Worm (Caenorhabditis elegans): ENCODE results near the gene C04A11.5.

C04A11.5 gene

DNA sequence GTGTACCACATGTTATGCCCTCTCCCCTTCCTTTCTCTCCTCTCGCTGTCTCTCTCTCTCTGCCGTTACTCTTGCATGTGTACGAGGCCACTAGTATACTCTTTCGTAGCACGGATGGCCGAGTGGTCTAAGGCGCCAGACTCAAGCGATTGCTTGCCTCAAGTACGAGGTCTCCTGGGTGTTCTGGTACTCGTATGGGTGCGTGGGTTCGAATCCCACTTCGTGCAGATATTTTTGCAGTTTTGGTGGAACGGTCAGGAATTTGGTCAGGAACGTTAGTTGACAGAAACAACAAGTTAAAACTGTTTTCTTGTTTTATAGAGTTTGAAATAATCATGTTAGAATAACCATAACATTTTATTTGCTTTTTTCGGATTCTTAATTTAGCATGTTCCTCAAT, 1.1 kb downstream of the C04A11.5 start (continued):
- TF ChIP-seq nhr-41 (GFP tag; IDR thresholded peaks at IDR 0.05) (peak; percentile 98), php-3 (GFP tag; IDR thresholded peaks at IDR 0.05) (peak; percentile 91), tra-1 (GFP tag; IDR thresholded peaks at IDR 0.05) (peak; percentile 95), fos-1 (tag; optimal IDR thresholded peaks at IDR 0.05) (no peak), zfp-2 (tag; optimal IDR thresholded peaks at IDR 0.05) (peak; percentile 71), mxl-2 (GFP tag; conservative IDR thresholded peaks at IDR 0.05) (peak; percentile 88), skn-1 (tag; optimal IDR thresholded peaks at IDR 0.05) (no peak), nhr-25 (tag; optimal IDR thresholded peaks at IDR 0.05; ENCODE audit: borderline replicate concordance, insufficient read depth) (no peak), madf-5 (GFP tag; IDR thresholded peaks at IDR 0.05) (peak; percentile 93 to 97), nhr-102 (tag; optimal IDR thresholded peaks at IDR 0.05) (peak; percentile 90), duxl-1 (tag; optimal IDR thresholded peaks at IDR 0.05; ENCODE audit: poor library complexity) (peak; percentile 94), spr-1 (tag; optimal IDR thresholded peaks at IDR 0.05) (peak; percentile 90), hlh-30 (tag; optimal IDR thresholded peaks at IDR 0.05; ENCODE audit: insufficient read depth) (peak; percentile 83), dmd-9 (GFP tag; IDR thresholded peaks at IDR 0.05) (peak; percentile 91), mxl-3 (GFP tag; optimal IDR thresholded peaks at IDR 0.05) (peak; percentile 76), spr-3 (GFP tag; optimal IDR thresholded peaks at IDR 0.05) (peak; percentile 92), Y48G9A.11 (GFP tag; IDR thresholded peaks at IDR 0.05) (peak; percentile 89), tag-97 (GFP tag; IDR thresholded peaks at IDR 0.05) (no peak), daf-19 (GFP tag; conservative IDR thresholded peaks at IDR 0.05) (peak; percentile 87), F26F4.8 (GFP tag; conservative IDR thresholded peaks at IDR 0.05) (peak; percentile 99), snpc-4 (tag; optimal IDR thresholded peaks at IDR 0.05) (no peak), ZK337.2 (GFP tag; IDR thresholded peaks at IDR 0.05) (peak; percentile 92), nhr-111 (GFP tag; optimal IDR thresholded peaks at IDR 0.05) (peak; percentile 84), ama-1 (optimal IDR thresholded peaks at IDR 0.05) (no peak), dmd-6 (GFP tag; IDR thresholded peaks at IDR 0.05) (peak; percentile 87), nhr-76 (tag; optimal IDR thresholded peaks at IDR 0.05) (no peak), ceh-82 (tag; optimal IDR thresholded peaks at IDR 0.05) (no peak), Y105C5A.15 (GFP tag; IDR thresholded peaks at IDR 0.05) (peak; percentile 98), ceh-32 (tag; optimal IDR thresholded peaks at IDR 0.05; ENCODE audit: poor library complexity) (peak; percentile 77), nhr-11 (tag; optimal IDR thresholded peaks at IDR 0.05) (peak; percentile 36), ces-1 (GFP tag; optimal IDR thresholded peaks at IDR 0.05) (peak; percentile 41), zag-1 (tag; optimal IDR thresholded peaks at IDR 0.05) (no peak), ceh-44 (GFP tag; IDR thresholded peaks at IDR 0.05) (peak; percentile 90), snpc-1.2 (GFP tag; IDR thresholded peaks at IDR 0.05) (peak; percentile 95), Y75B8A.6 (GFP tag; IDR thresholded peaks at IDR 0.05) (peak; percentile 95), mdl-1 (tag; optimal IDR thresholded peaks at IDR 0.05) (peak; percentile 10 to 80), egl-43 (GFP tag; IDR thresholded peaks at IDR 0.05) (peak; percentile 99), daf-8 (GFP tag; IDR thresholded peaks at IDR 0.05) (peak; percentile 80; the same call in 1 of the 2 replicates), nhr-6 (tag; optimal IDR thresholded peaks at IDR 0.05) (peak; percentile 71), sdz-12 (GFP tag; optimal IDR thresholded peaks at IDR 0.05) (peak; percentile 92), F44E2.7 (GFP tag; IDR thresholded peaks at IDR 0.05) (peak; percentile 95), madf-9 (GFP tag; conservative IDR thresholded peaks at IDR 0.05) (peak; percentile 95), fkh-10 (GFP tag; optimal IDR thresholded peaks at IDR 0.05) (peak; percentile 45), nhr-77 (tag; optimal IDR thresholded peaks at IDR 0.05) (peak; percentile 80), dpl-1 (GFP tag; optimal IDR thresholded peaks at IDR 0.05) (peak; percentile 38), zip-11 (GFP tag; IDR thresholded peaks at IDR 0.05) (peak; percentile 86; the same call in 1 of the 2 replicates), saeg-2 (GFP tag; IDR thresholded peaks at IDR 0.05) (peak; percentile 90), lir-3 (tag; optimal IDR thresholded peaks at IDR 0.05) (peak; percentile 90), pqm-1 (tag; optimal IDR thresholded peaks at IDR 0.05) (no peak), T26A8.4 (GFP tag; IDR thresholded peaks at IDR 0.05) (peak; percentile 94), cey-2 (tag; optimal IDR thresholded peaks at IDR 0.05; ENCODE audit: borderline replicate concordance, insufficient read depth) (no peak)
